Fruit fly (Drosophila melanogaster): ENCODE data around the gene croc.
A peak's percentile ranks its signal among the peaks of the same experiment; 100 is the strongest.

croc gene

dm6 chr3L:21449336-21449735 lies 26.9 kb downstream of the croc start (continued):
- TF ChIP-seq CG1603 (tag; optimal IDR thresholded peaks at IDR 0.05) (no peak), CG9797 (GFP tag; optimal IDR thresholded peaks at IDR 0.05) (no peak), fd102C (GFP tag; optimal IDR thresholded peaks at IDR 0.05) (peak; percentile 29), zen (tag; optimal IDR thresholded peaks at IDR 0.05) (peak; percentile 14), CG2199 (GFP tag; IDR thresholded peaks at IDR 0.05) (0 out of 3 replicates have a peak, but pooled peaks have one; percentile 20), CG10979 (tag; optimal IDR thresholded peaks at IDR 0.05) (no peak), Xrp1 (GFP tag; IDR thresholded peaks at IDR 0.05) (no peak), twi (tag; optimal IDR thresholded peaks at IDR 0.05) (peak; percentile 6), Dll (GFP tag; IDR thresholded peaks at IDR 0.05; ENCODE audit: partially characterized antibody) (no peak), Doc2 (GFP tag; IDR thresholded peaks at IDR 0.05) (no peak)

DNA sequence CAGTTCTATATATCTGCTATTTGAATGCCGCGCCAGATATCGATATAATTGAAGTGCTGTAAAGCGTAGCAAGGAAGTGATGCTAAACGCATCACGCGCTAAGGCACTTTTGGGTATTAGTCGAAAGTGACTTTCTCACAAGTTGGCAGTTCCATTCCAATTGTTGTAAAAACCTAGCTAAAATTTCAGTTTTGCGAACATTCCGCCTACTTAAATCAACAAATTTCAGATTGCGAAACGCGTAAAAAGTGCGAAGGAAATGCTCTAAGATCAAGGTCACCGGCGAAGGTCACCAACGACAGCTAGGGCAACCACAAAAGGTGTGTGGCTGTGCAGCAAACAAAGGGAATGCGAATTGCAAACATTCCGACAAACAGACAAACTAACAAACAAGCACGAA lies 30.6 kb downstream of the croc start, which contains the start of gene Syx7:
Gene Syx7 (plus strand): TSS at position 131 of the 400 bp plus-strand sequence.
- TF ChIP-seq CG3847 (GFP tag; IDR thresholded peaks at IDR 0.05): peak; percentile 74
- no peak for TF ChIP-seq klu (GFP tag; IDR thresholded peaks at IDR 0.05)
- peak; percentile 82 for TF ChIP-seq MESR4 (GFP tag; optimal IDR thresholded peaks at IDR 0.05)
- no peak for TF ChIP-seq cato (GFP tag; optimal IDR thresholded peaks at IDR 0.05; ENCODE audit: borderline replicate concordance)
- no peak for TF ChIP-seq CG10209 (GFP tag; optimal IDR thresholded peaks at IDR 0.05)
- no peak for TF ChIP-seq sug (tag; optimal IDR thresholded peaks at IDR 0.05)
- no peak for TF ChIP-seq Hr3 (GFP tag; optimal IDR thresholded peaks at IDR 0.05)
- TF ChIP-seq CG10321 (GFP tag; IDR thresholded peaks at IDR 0.05): no peak
- TF ChIP-seq CG6254 (GFP tag; optimal IDR thresholded peaks at IDR 0.05): no peak
- no peak for TF ChIP-seq danr (GFP tag; IDR thresholded peaks at IDR 0.05)
- TF ChIP-seq org-1 (GFP tag; optimal IDR thresholded peaks at IDR 0.05): no peak
- TF ChIP-seq zfh2 (GFP tag; optimal IDR thresholded peaks at IDR 0.05): peak; percentile 25
- TF ChIP-seq CG5180 (GFP tag; optimal IDR thresholded peaks at IDR 0.05): no peak
- no peak for TF ChIP-seq C15 (GFP tag; IDR thresholded peaks at IDR 0.05)
- TF ChIP-seq CG7786 (GFP tag; optimal IDR thresholded peaks at IDR 0.05): peak; percentile 21
- no peak for TF ChIP-seq CG7839 (tag; optimal IDR thresholded peaks at IDR 0.05)
- no peak for TF ChIP-seq dimm (GFP tag; IDR thresholded peaks at IDR 0.05)
- no peak for TF ChIP-seq CG10274 (GFP tag; optimal IDR thresholded peaks at IDR 0.05)
- TF ChIP-seq CG15011 (GFP tag; optimal IDR thresholded peaks at IDR 0.05): no peak
- no peak for TF ChIP-seq CG14667 (GFP tag; IDR thresholded peaks at IDR 0.05)
- no peak for TF ChIP-seq otp (GFP tag; IDR thresholded peaks at IDR 0.05)
- no peak for TF ChIP-seq dati (GFP tag; IDR thresholded peaks at IDR 0.05)
- no peak for TF ChIP-seq CG6175 (GFP tag; IDR thresholded peaks at IDR 0.05)
- no peak for TF ChIP-seq CG10654 (GFP tag; optimal IDR thresholded peaks at IDR 0.05)
- no peak for TF ChIP-seq Hr39 (optimal IDR thresholded peaks at IDR 0.05)
- TF ChIP-seq H2.0 (GFP tag; IDR thresholded peaks at IDR 0.05): no peak
- TF ChIP-seq lbe (GFP tag; optimal IDR thresholded peaks at IDR 0.05): peak; percentile 38
- TF ChIP-seq shn (GFP tag; optimal IDR thresholded peaks at IDR 0.05): no peak
- TF ChIP-seq crp (GFP tag; optimal IDR thresholded peaks at IDR 0.05): no peak
- no peak for TF ChIP-seq CG15696 (tag; optimal IDR thresholded peaks at IDR 0.05)
- TF ChIP-seq CG8290 (GFP tag; optimal IDR thresholded peaks at IDR 0.05): no peak
- no peak for TF ChIP-seq CG8290 (tag; optimal IDR thresholded peaks at IDR 0.05)
- TF ChIP-seq CG11560 (tag; IDR thresholded peaks at IDR 0.05): no peak
- TF ChIP-seq ham (GFP tag; IDR thresholded peaks at IDR 0.05): no peak
- TF ChIP-seq ato (GFP tag; IDR thresholded peaks at IDR 0.05; ENCODE audit: partially characterized antibody): 0 out of 2 replicates have a peak, but pooled peaks have one; percentile 59
- TF ChIP-seq dmrt99B (tag; optimal IDR thresholded peaks at IDR 0.05): no peak
- TF ChIP-seq CG30403 (GFP tag; optimal IDR thresholded peaks at IDR 0.05): peak; percentile 33
- no peak for TF ChIP-seq tgo (GFP tag; IDR thresholded peaks at IDR 0.05)
- no peak for TF ChIP-seq CG17802 (tag; optimal IDR thresholded peaks at IDR 0.05)
- no peak for TF ChIP-seq Poxn (GFP tag; IDR thresholded peaks at IDR 0.05)
- no peak for TF ChIP-seq ro (GFP tag; IDR thresholded peaks at IDR 0.05)
- TF ChIP-seq CoRest (tag; optimal IDR thresholded peaks at IDR 0.05): peak; percentile 33
